Fruit fly (Drosophila melanogaster): ENCODE results near the gene Rsf1.
A peak's percentile ranks its signal among the peaks of the same experiment; 100 is the strongest.

Rsf1 gene

dm6 chr2L:10299810-10300147 is 36.4 kb upstream of the Rsf1 start, which contains the start of gene CYLD (continued):
- no peak for TF ChIP-seq jumu (GFP tag; optimal IDR thresholded peaks at IDR 0.05)
- TF ChIP-seq ATbp (GFP tag; optimal IDR thresholded peaks at IDR 0.05) = peak; percentile 7
- TF ChIP-seq kah (GFP tag; optimal IDR thresholded peaks at IDR 0.05) = no peak
- TF ChIP-seq dysf (GFP tag; IDR thresholded peaks at IDR 0.05) = peak; percentile 62; the same call in 1 of the 3 replicates
- TF ChIP-seq MBD-R2 (GFP tag; IDR thresholded peaks at IDR 0.05) = peak; percentile 56
- TF ChIP-seq E2f2 (GFP tag; IDR thresholded peaks at IDR 0.05) = peak; percentile 65
- TF ChIP-seq vnd (GFP tag; IDR thresholded peaks at IDR 0.05; ENCODE audit: partially characterized antibody) = no peak
- TF ChIP-seq CG3281 (GFP tag; optimal IDR thresholded peaks at IDR 0.05) = peak; percentile 63
- peak; percentile 61 for TF ChIP-seq CG10654 (GFP tag; optimal IDR thresholded peaks at IDR 0.05)
- no peak for TF ChIP-seq CG12071 (GFP tag; optimal IDR thresholded peaks at IDR 0.05)
- peak; percentile 67 for TF ChIP-seq CG12659 (GFP tag; optimal IDR thresholded peaks at IDR 0.05)
- TF ChIP-seq CG15514 (GFP tag; optimal IDR thresholded peaks at IDR 0.05) = peak; percentile 66
- peak; percentile 54 for TF ChIP-seq fd96Cb (tag; optimal IDR thresholded peaks at IDR 0.05)
- TF ChIP-seq sob (GFP tag; IDR thresholded peaks at IDR 0.05) = peak; percentile 66; the same call in 1 of the 2 replicates
- TF ChIP-seq stwl (tag; optimal IDR thresholded peaks at IDR 0.05) = peak; percentile 67
- peak; percentile 76 for TF ChIP-seq CG2120 (GFP tag; optimal IDR thresholded peaks at IDR 0.05)
- no peak; the same call in 1 of the 2 replicates for TF ChIP-seq lmd (GFP tag; IDR thresholded peaks at IDR 0.05)
- no peak; the same call in 1 of the 2 replicates for TF ChIP-seq Scr (GFP tag; IDR thresholded peaks at IDR 0.05; ENCODE audit: partially characterized antibody)
- TF ChIP-seq repo (GFP tag; optimal IDR thresholded peaks at IDR 0.05) = no peak
- no peak for TF ChIP-seq CG8944 (GFP tag; optimal IDR thresholded peaks at IDR 0.05)
- peak; percentile 75 for TF ChIP-seq CG14710 (tag; optimal IDR thresholded peaks at IDR 0.05)
- TF ChIP-seq Fer2 (tag; optimal IDR thresholded peaks at IDR 0.05) = peak; percentile 19
- peak; percentile 47 for TF ChIP-seq CG3065 (GFP tag; optimal IDR thresholded peaks at IDR 0.05)
- peak; percentile 75; the same call in 2 of the 3 replicates for TF ChIP-seq CG17361 (GFP tag; IDR thresholded peaks at IDR 0.05)
- peak; percentile 28 for TF ChIP-seq kay (GFP tag; optimal IDR thresholded peaks at IDR 0.05)
- peak; percentile 81 for TF ChIP-seq Atf6 (GFP tag; IDR thresholded peaks at IDR 0.05)
- no peak for TF ChIP-seq emc (GFP tag; optimal IDR thresholded peaks at IDR 0.05)
- TF ChIP-seq pzg (GFP tag; optimal IDR thresholded peaks at IDR 0.05) = peak; percentile 32
- peak; percentile 72 for TF ChIP-seq CG7556 (GFP tag; optimal IDR thresholded peaks at IDR 0.05)
- TF ChIP-seq Spps (tag; optimal IDR thresholded peaks at IDR 0.05) = peak; percentile 72
- TF ChIP-seq CG9797 (GFP tag; optimal IDR thresholded peaks at IDR 0.05) = no peak
- peak; percentile 24 for TF ChIP-seq CG10462 (GFP tag; optimal IDR thresholded peaks at IDR 0.05)
- TF ChIP-seq inv (GFP tag; IDR thresholded peaks at IDR 0.05; ENCODE audit: partially characterized antibody) = no peak
- TF ChIP-seq CG7271 (tag; optimal IDR thresholded peaks at IDR 0.05) = peak; percentile 44
- peak; percentile 40; the same call in 1 of the 2 replicates for TF ChIP-seq Ada2b (GFP tag; IDR thresholded peaks at IDR 0.05)
- TF ChIP-seq Bgb (GFP tag; IDR thresholded peaks at IDR 0.05; ENCODE audit: partially characterized antibody) = no peak; the same call in 1 of the 2 replicates
- TF ChIP-seq vfl (GFP tag; optimal IDR thresholded peaks at IDR 0.05) = no peak
- no peak for TF ChIP-seq CG17568 (GFP tag; optimal IDR thresholded peaks at IDR 0.05)
- TF ChIP-seq CG9727 (GFP tag; optimal IDR thresholded peaks at IDR 0.05) = peak; percentile 72
- no peak for TF ChIP-seq Gug (GFP tag; IDR thresholded peaks at IDR 0.05)
- peak; percentile 59 for TF ChIP-seq Oli (tag; optimal IDR thresholded peaks at IDR 0.05)
- no peak for TF ChIP-seq Trl (optimal IDR thresholded peaks at IDR 0.05)
- peak; percentile 31 for TF ChIP-seq Trl (GFP tag; optimal IDR thresholded peaks at IDR 0.05)
- TF ChIP-seq CG12155 (GFP tag; optimal IDR thresholded peaks at IDR 0.05) = peak; percentile 41
- TF ChIP-seq prd (optimal IDR thresholded peaks at IDR 0.05) = no peak
- TF ChIP-seq prd (GFP tag; IDR thresholded peaks at IDR 0.05) = peak; percentile 67
- peak; percentile 73 for TF ChIP-seq slou (GFP tag; optimal IDR thresholded peaks at IDR 0.05)
- TF ChIP-seq CG34422 (GFP tag; IDR thresholded peaks at IDR 0.05) = no peak; the same call in 2 of the 3 replicates
- TF ChIP-seq Ets97D (GFP tag; optimal IDR thresholded peaks at IDR 0.05) = peak; percentile 25
- no peak for TF ChIP-seq CG4328 (GFP tag; optimal IDR thresholded peaks at IDR 0.05)
- no peak for TF ChIP-seq toy (GFP tag; IDR thresholded peaks at IDR 0.05)
- peak; percentile 81 for TF ChIP-seq CG15269 (tag; optimal IDR thresholded peaks at IDR 0.05)

Data from whole organism, embryonic.